Worm (Caenorhabditis elegans) whole organism, L4 larva: Measurements from ENCODE around the gene F21D5.7.

Source experiments
- F10B5.3 ChIP-seq: sonication (generic microtip); optimal IDR thresholded peaks from 2 replicates; lab custom pipeline; 2016; ENCODE audit warnings: mild to moderate bottlenecking, missing genetic modification characterization, missing compliant biosample characterization
- F37D6.2 ChIP-seq: sonication (generic microtip); optimal IDR thresholded peaks from 2 replicates; lab custom pipeline; 2016; ENCODE audit warnings: mild to moderate bottlenecking, missing genetic modification characterization, missing compliant biosample characterization
- F49E8.2 ChIP-seq: sonication (generic microtip); optimal IDR thresholded peaks from 2 replicates; lab custom pipeline; 2016; ENCODE audit warnings: missing compliant biosample characterization, mild to moderate bottlenecking, missing genetic modification characterization, borderline replicate concordance
- R02D3.7 ChIP-seq: fragments of 150-350 bp; sonication (generic microtip); optimal IDR thresholded peaks from 3 replicates; lab custom pipeline; 2014; ENCODE audit warnings: missing biosample characterization, missing genetic modification characterization
- T20F7.1 ChIP-seq: fragments of 200-800 bp; sonication (Bioruptor generic); optimal IDR thresholded peaks from 2 replicates; lab custom pipeline; 2018; ENCODE audit warnings: mild to moderate bottlenecking, missing genetic modification characterization, missing compliant biosample characterization
- Y5F2A.4 ChIP-seq: fragments of 200-800 bp; sonication (Bioruptor generic); optimal IDR thresholded peaks from 2 replicates; lab custom pipeline; 2018; ENCODE audit warnings: mild to moderate bottlenecking, missing genetic modification characterization, missing compliant biosample characterization
- ZK546.5 ChIP-seq, 2 experiments: sonication (generic microtip); optimal IDR thresholded peaks; 2 replicates each; lab custom pipeline; 2017; ENCODE audit warnings: missing biosample characterization in 2 of 2, missing genetic modification characterization in 2 of 2
- ceh-20 ChIP-seq: fragments of 200-800 bp; sonication (Bioruptor generic); IDR thresholded peaks from 2 replicates; pipeline ENCODE4 v1.3.6; 2022; ENCODE audit warnings: missing genetic modification reagents, missing genetic modification characterization, missing compliant biosample characterization
- ceh-44 ChIP-seq: fragments of 200-800 bp; sonication (Bioruptor generic); IDR thresholded peaks from 2 replicates; pipeline ENCODE4 v1.3.6; 2022; ENCODE audit warnings: missing genetic modification reagents, missing genetic modification characterization, missing compliant biosample characterization
- cey-2 ChIP-seq: sonication (generic microtip); optimal IDR thresholded peaks from 3 replicates; lab custom pipeline; 2017; ENCODE audit warnings: missing genetic modification characterization, mild to moderate bottlenecking, missing compliant biosample characterization, antibody characterized with exemption, borderline replicate concordance; ENCODE audit not compliant: insufficient read depth
- daf-16 ChIP-seq, 3 experiments: sonication (generic microtip); optimal IDR thresholded peaks; 2 replicates each; lab custom pipeline; 2016 to 2017; ENCODE audit warnings: missing genetic modification characterization in 3 of 3, missing genetic modification reagents in 3 of 3, mild to moderate bottlenecking in 2 of 3, missing compliant biosample characterization in 2 of 3, missing biosample characterization in 1 of 3, moderate library complexity in 1 of 3
- daf-19 ChIP-seq: fragments of 200-800 bp; sonication (Bioruptor generic); conservative IDR thresholded peaks from 2 replicates; pipeline ENCODE4 v1.3.6; 2022; ENCODE audit warnings: missing genetic modification characterization, missing compliant biosample characterization
- dmd-6 ChIP-seq: fragments of 200-800 bp; sonication (Bioruptor generic); IDR thresholded peaks from 2 replicates; pipeline ENCODE4 v1.3.6; 2022; ENCODE audit warnings: missing genetic modification reagents, missing genetic modification characterization, missing compliant biosample characterization
- dmd-8 ChIP-seq: fragments of 200-800 bp; sonication (Bioruptor generic); IDR thresholded peaks from 2 replicates; pipeline ENCODE4 v1.3.6; 2022; ENCODE audit warnings: missing genetic modification characterization, missing compliant biosample characterization
- hlh-11 ChIP-seq: fragments of 200-800 bp; sonication (Bioruptor generic); optimal IDR thresholded peaks from 2 replicates; lab custom pipeline; 2018; ENCODE audit warnings: mild to moderate bottlenecking, missing genetic modification characterization, missing compliant biosample characterization
- lin-1 ChIP-seq: fragments of 200-800 bp; sonication (Bioruptor generic); IDR thresholded peaks from 2 replicates; pipeline ENCODE4 v1.3.6; 2022; ENCODE audit warnings: missing genetic modification reagents, missing genetic modification characterization, missing compliant biosample characterization
- lin-38 ChIP-seq: fragments of 200-800 bp; sonication (Bioruptor generic); IDR thresholded peaks from 2 replicates; pipeline ENCODE4 v1.3.6; 2022; ENCODE audit warnings: missing genetic modification reagents, missing genetic modification characterization, missing compliant biosample characterization
- madf-5 ChIP-seq, 2 experiments: fragments of 200-800 bp; sonication (Bioruptor generic); IDR thresholded peaks; 2 replicates each; pipeline ENCODE4 v1.3.6; 2022; ENCODE audit warnings: missing compliant biosample characterization in 2 of 2, missing genetic modification characterization in 2 of 2
- madf-9 ChIP-seq: fragments of 200-800 bp; sonication (Bioruptor generic); conservative IDR thresholded peaks from 2 replicates; pipeline ENCODE4 v1.3.6; 2022; ENCODE audit warnings: missing genetic modification reagents, missing genetic modification characterization, missing compliant biosample characterization
- mdl-1 ChIP-seq, 2 experiments: fragments of 150-350 bp in 1 of 2; sonication (generic microtip) in 1 of 2; optimal IDR thresholded peaks; 2 replicates each; lab custom pipeline; 2014 to 2017; ENCODE audit warnings: missing biosample characterization in 2 of 2, missing genetic modification characterization in 2 of 2
- mep-1 ChIP-seq: fragments of 150-350 bp; sonication (generic microtip); optimal IDR thresholded peaks from 3 replicates; lab custom pipeline; 2014; ENCODE audit warnings: missing biosample characterization, missing genetic modification characterization
- mes-2 ChIP-seq: sonication (generic microtip); optimal IDR thresholded peaks from 2 replicates; lab custom pipeline; 2016; ENCODE audit warnings: missing genotype, mild to moderate bottlenecking, missing genetic modification characterization, missing compliant biosample characterization; ENCODE audit not compliant: poor library complexity, severe bottlenecking
- nhr-10 ChIP-seq: fragments of 150-350 bp; optimal IDR thresholded peaks from 2 replicates; lab custom pipeline; 2014; ENCODE audit warnings: missing biosample characterization, missing genetic modification characterization
- nhr-237 ChIP-seq: sonication (generic microtip); optimal IDR thresholded peaks from 2 replicates; lab custom pipeline; 2017; ENCODE audit warnings: missing biosample characterization, missing genetic modification characterization
- nhr-28 ChIP-seq: fragments of 150-350 bp; optimal IDR thresholded peaks from 2 replicates; lab custom pipeline; 2014; ENCODE audit warnings: missing biosample characterization, missing genetic modification characterization
- nhr-48 ChIP-seq: sonication (generic microtip); optimal IDR thresholded peaks from 2 replicates; lab custom pipeline; 2016; ENCODE audit warnings: mild to moderate bottlenecking, missing genetic modification characterization, missing compliant biosample characterization
- nhr-76 ChIP-seq: fragments of 150-350 bp; optimal IDR thresholded peaks from 2 replicates; lab custom pipeline; 2014; ENCODE audit warnings: missing biosample characterization, missing genetic modification characterization
- php-3 ChIP-seq: fragments of 200-800 bp; sonication (Bioruptor generic); IDR thresholded peaks from 2 replicates; pipeline ENCODE4 v1.3.6; 2022; ENCODE audit warnings: missing genetic modification reagents, missing genetic modification characterization, missing compliant biosample characterization
- pqm-1 ChIP-seq: sonication (generic microtip); optimal IDR thresholded peaks from 2 replicates; lab custom pipeline; 2017; ENCODE audit warnings: missing biosample characterization, missing genetic modification characterization
- rbr-2 ChIP-seq: sonication (generic microtip); optimal IDR thresholded peaks from 2 replicates; lab custom pipeline; 2016; ENCODE audit warnings: missing genotype, missing genetic modification characterization, missing compliant biosample characterization
- spr-3 ChIP-seq: fragments of 200-800 bp; sonication (Bioruptor generic); optimal IDR thresholded peaks from 2 replicates; lab custom pipeline; 2018; ENCODE audit warnings: mild to moderate bottlenecking, missing genetic modification characterization, missing compliant biosample characterization
- unc-39 ChIP-seq: sonication (generic microtip); optimal IDR thresholded peaks from 2 replicates; lab custom pipeline; 2017; ENCODE audit warnings: missing biosample characterization, missing genetic modification characterization
- unc-62 ChIP-seq, 3 experiments: fragments of 150-350 bp in 1 of 3; sonication (generic microtip); optimal IDR thresholded peaks in 2 of 3; peaks in 1 of 3; 1 replicate in 1 of 3; 2 replicates in 2 of 3; lab custom pipeline; 2014 to 2017; ENCODE audit warnings: missing biosample characterization in 3 of 3, missing genetic modification characterization in 3 of 3, missing genetic modification reagents in 3 of 3, missing genotype in 1 of 3
- zip-2 ChIP-seq: fragments of 150-350 bp; optimal IDR thresholded peaks from 2 replicates; lab custom pipeline; 2014; ENCODE audit warnings: missing biosample characterization, missing genetic modification characterization
- ztf-7 ChIP-seq: fragments of 150-350 bp; optimal IDR thresholded peaks from 2 replicates; lab custom pipeline; 2014; ENCODE audit warnings: missing biosample characterization, missing genetic modification characterization

The F21D5.7 gene

ce11 chrIV:8725345-8725744, 18.2 kb downstream of the F21D5.7 start, which contains the start of gene pgm-3:
pgm-3 (plus strand) TSS chrIV:8725722.
- TF ChIP-seq nhr-10 (tag; lab: Kevin White, UChicago) = no peak
- TF ChIP-seq R02D3.7 (tag; lab: Kevin White, UChicago) = peak; percentile 15
- TF ChIP-seq hlh-11 (tag; lab: Kevin White, UChicago) = peak; percentile 22
- peak; percentile 64 for TF ChIP-seq nhr-28 (tag; lab: Kevin White, UChicago)
- TF ChIP-seq T20F7.1 (GFP tag; lab: Kevin White, UChicago) = peak; percentile 84
- TF ChIP-seq nhr-48 (tag; lab: Kevin White, UChicago) = no peak
- TF ChIP-seq F10B5.3 (tag; lab: Kevin White, UChicago) = no peak
- no peak for TF ChIP-seq daf-16 (GFP tag; optimal IDR thresholded peaks at IDR 0.05; lab: Kevin White, UChicago)
- TF ChIP-seq daf-16 (tag; optimal IDR thresholded peaks at IDR 0.05; lab: Kevin White, UChicago) = peak; percentile 77
- no peak for TF ChIP-seq ceh-20 (GFP tag; lab: Robert Waterston, UW)
- peak; percentile 63 for TF ChIP-seq pqm-1 (tag; lab: Kevin White, UChicago)

DNA sequence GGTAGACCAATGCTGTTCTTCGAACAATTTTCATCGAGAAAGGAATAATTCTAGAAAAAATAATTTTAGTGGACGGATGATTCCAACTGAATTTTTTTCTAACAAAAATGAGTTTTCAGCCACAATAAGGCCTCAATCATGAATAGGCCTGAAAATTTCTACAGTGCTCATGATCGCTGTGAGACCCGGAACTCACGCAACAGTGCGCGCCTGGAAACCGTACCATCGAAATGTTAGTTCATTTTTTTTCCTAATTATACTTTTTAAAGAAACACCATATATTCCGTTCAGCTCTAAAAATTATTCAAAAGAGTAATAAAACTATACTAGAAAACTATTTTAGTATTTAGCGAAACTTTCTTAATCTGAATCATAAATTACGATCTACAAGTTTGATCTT, 18.6 kb downstream of the F21D5.7 start:
- TF ChIP-seq madf-5 (GFP tag; IDR thresholded peaks at IDR 0.05; lab: Robert Waterston, UW) = no peak
- no peak for TF ChIP-seq nhr-28 (tag; lab: Kevin White, UChicago)
- TF ChIP-seq ZK546.5 (tag; optimal IDR thresholded peaks at IDR 0.05; lab: Kevin White, UChicago) = no peak
- no peak for TF ChIP-seq lin-1 (GFP tag; lab: Robert Waterston, UW)
- no peak for TF ChIP-seq ceh-44 (GFP tag; lab: Robert Waterston, UW)
- TF ChIP-seq php-3 (GFP tag; lab: Robert Waterston, UW) = no peak
- no peak for TF ChIP-seq unc-39 (tag; lab: Kevin White, UChicago)

DNA sequence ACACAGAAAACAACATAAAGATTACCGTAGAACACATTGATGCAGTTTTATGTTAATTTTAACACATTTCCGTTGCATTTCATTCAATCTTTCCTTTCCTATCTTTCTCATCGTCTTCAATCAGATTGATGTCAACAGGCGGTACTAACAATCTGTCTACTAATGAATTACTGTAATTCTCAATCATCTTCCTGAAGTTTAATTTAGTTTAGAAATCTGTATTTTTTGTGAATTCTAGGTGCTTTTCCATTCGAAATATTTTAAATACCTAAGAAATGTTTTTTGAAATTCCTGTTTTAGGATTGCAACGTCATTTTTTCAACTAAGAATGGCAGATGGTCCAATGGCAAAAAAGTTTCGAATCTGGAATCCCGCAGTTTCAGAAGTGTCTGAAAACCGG, 19.8 kb downstream of the F21D5.7 start, which contains the start of gene F21D5.9:
F21D5.9 (plus strand) TSS at position 301 of the 400 bp plus-strand sequence.
- no peak for TF ChIP-seq madf-5 (GFP tag; IDR thresholded peaks at IDR 0.05; lab: Robert Waterston, UW)
- no peak for TF ChIP-seq mes-2 (tag; lab: Kevin White, UChicago)
- TF ChIP-seq F37D6.2 (tag; lab: Kevin White, UChicago) = no peak
- TF ChIP-seq unc-62 (GFP tag; optimal IDR thresholded peaks at IDR 0.05 in 1 of 2; lab: Kevin White, UChicago) = no peak
- no peak for TF ChIP-seq unc-62 (tag; optimal IDR thresholded peaks at IDR 0.05; lab: Kevin White, UChicago)
- TF ChIP-seq Y5F2A.4 (GFP tag; lab: Kevin White, UChicago) = no peak
- TF ChIP-seq mdl-1 (tag; optimal IDR thresholded peaks at IDR 0.05; lab: Kevin White, UChicago) = no peak
- TF ChIP-seq spr-3 = no peak
- no peak for TF ChIP-seq nhr-237
- TF ChIP-seq rbr-2 (tag; lab: Kevin White, UChicago) = no peak
- TF ChIP-seq dmd-8 (GFP tag; lab: Robert Waterston, UW) = no peak
- TF ChIP-seq F49E8.2 (tag; lab: Kevin White, UChicago) = no peak
- TF ChIP-seq zip-2 (tag; lab: Kevin White, UChicago) = no peak

DNA sequence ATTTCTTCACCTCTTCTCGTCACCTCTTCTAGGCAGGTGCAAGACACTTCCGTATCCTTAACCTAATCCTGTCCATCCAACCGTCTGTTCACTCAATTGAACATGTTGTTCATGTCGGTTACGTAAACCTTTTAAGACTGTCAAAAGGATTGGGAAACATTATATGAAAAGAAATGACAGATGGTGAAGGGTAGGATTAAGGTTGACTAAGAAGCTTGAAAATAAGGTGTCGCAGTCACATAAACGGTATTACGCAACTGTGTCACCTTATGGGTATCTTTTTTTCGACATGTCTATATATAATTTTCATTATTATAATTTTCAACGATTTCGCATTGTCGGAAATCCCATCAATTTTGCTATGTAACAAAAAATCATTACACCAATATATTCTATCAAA, 20.7 kb downstream of the F21D5.7 start:
- no peak for TF ChIP-seq dmd-6 (GFP tag; lab: Robert Waterston, UW)
- TF ChIP-seq madf-9 (GFP tag; lab: Robert Waterston, UW) = no peak
- TF ChIP-seq nhr-76 (tag; lab: Kevin White, UChicago) = no peak
- TF ChIP-seq lin-38 (GFP tag; lab: Robert Waterston, UW) = no peak
- TF ChIP-seq cey-2 (tag; lab: Kevin White, UChicago) = no peak
- TF ChIP-seq ztf-7 (tag; lab: Kevin White, UChicago) = no peak
- TF ChIP-seq mep-1 (tag; lab: Kevin White, UChicago) = no peak
- TF ChIP-seq daf-19 = no peak
